Fruit fly (Drosophila melanogaster) whole organism, embryonic: ENCODE measurements around the gene drongo.
A peak's percentile ranks its signal among the peaks of the same experiment; 100 is the strongest.

Source experiments
- Antp ChIP-seq: fragments of 200-800 bp; sonication (Bioruptor generic); optimal IDR thresholded peaks from 3 replicates; lab custom pipeline; 2016; ENCODE audit warnings: missing biosample characterization, missing genetic modification characterization
- CG10565 ChIP-seq: fragments of 200-800 bp; sonication (Bioruptor generic); optimal IDR thresholded peaks from 3 replicates; lab custom pipeline; 2016; ENCODE audit warnings: missing biosample characterization, mild to moderate bottlenecking, missing genetic modification characterization
- CG11398 ChIP-seq: fragments of 200-800 bp; sonication (Bioruptor generic); optimal IDR thresholded peaks from 2 replicates; lab custom pipeline; 2016; ENCODE audit warnings: missing biosample characterization, missing genetic modification characterization
- CG11504 ChIP-seq: fragments of 200-800 bp; sonication (Bioruptor generic); optimal IDR thresholded peaks from 3 replicates; lab custom pipeline; 2019; ENCODE audit warnings: missing biosample characterization, mild to moderate bottlenecking, missing genetic modification characterization, moderate library complexity
- CG12071 ChIP-seq: fragments of 200-800 bp; sonication (Bioruptor generic); optimal IDR thresholded peaks from 3 replicates; lab custom pipeline; 2018; ENCODE audit warnings: missing biosample characterization, mild to moderate bottlenecking, missing genetic modification characterization
- CG12659 ChIP-seq: fragments of 200-800 bp; sonication (Bioruptor generic); optimal IDR thresholded peaks from 3 replicates; lab custom pipeline; 2017; ENCODE audit warnings: mild to moderate bottlenecking, missing biosample characterization, missing genetic modification reagents, missing genetic modification characterization
- CG12769 ChIP-seq: fragments of 200-800 bp; sonication (Bioruptor generic); optimal IDR thresholded peaks from 2 replicates; lab custom pipeline; 2019; ENCODE audit warnings: missing biosample characterization, mild to moderate bottlenecking, missing genetic modification characterization, moderate library complexity
- CG13424 ChIP-seq: fragments of 200-800 bp; sonication (Bioruptor generic); optimal IDR thresholded peaks from 2 replicates; lab custom pipeline; 2019; ENCODE audit warnings: missing biosample characterization, mild to moderate bottlenecking, missing genetic modification characterization, moderate library complexity
- CG14441 ChIP-seq: fragments of 200-800 bp; sonication (Bioruptor generic); IDR thresholded peaks from 2 replicates; pipeline ENCODE4 v1.3.6; 2022; ENCODE audit warnings: missing biosample characterization, missing genetic modification characterization
- CG1529 ChIP-seq: fragments of 200-800 bp; sonication (Bioruptor generic); optimal IDR thresholded peaks from 3 replicates; lab custom pipeline; 2018; ENCODE audit warnings: missing biosample characterization, missing genetic modification characterization
- CG17328 ChIP-seq: fragments of 200-800 bp; sonication (Bioruptor generic); IDR thresholded peaks from 2 replicates; pipeline ENCODE4 v1.3.6; 2022; ENCODE audit warnings: missing biosample characterization, missing genetic modification characterization
- CG17359 ChIP-seq: fragments of 200-800 bp; sonication (Bioruptor generic); optimal IDR thresholded peaks from 3 replicates; lab custom pipeline; 2018; ENCODE audit warnings: missing biosample characterization, mild to moderate bottlenecking, missing genetic modification characterization, moderate library complexity
- CG3281 ChIP-seq: fragments of 200-800 bp; sonication (Bioruptor generic); optimal IDR thresholded peaks from 3 replicates; lab custom pipeline; 2017; ENCODE audit warnings: missing biosample characterization, mild to moderate bottlenecking, missing genetic modification characterization
- CG4360 ChIP-seq: fragments of 200-800 bp; sonication (Bioruptor generic); IDR thresholded peaks from 2 replicates; pipeline ENCODE4 v1.3.6; 2022; ENCODE audit warnings: missing biosample characterization, missing genetic modification characterization
- CG7372 ChIP-seq: fragments of 200-800 bp; sonication (Bioruptor generic); IDR thresholded peaks from 2 replicates; pipeline ENCODE4 v1.3.6; 2022; ENCODE audit warnings: missing biosample characterization, missing genetic modification characterization
- CG7839 ChIP-seq: fragments of 200-800 bp; sonication (Bioruptor generic); optimal IDR thresholded peaks from 3 replicates; lab custom pipeline; 2018; ENCODE audit warnings: missing biosample characterization, mild to moderate bottlenecking, missing genetic modification characterization, moderate library complexity
- CG7963 ChIP-seq: fragments of 200-800 bp; sonication (Bioruptor generic); IDR thresholded peaks from 3 replicates; pipeline ENCODE4 v1.3.6; 2022; ENCODE audit warnings: missing biosample characterization, missing genetic modification characterization; ENCODE audit not compliant: partially characterized antibody
- CG8290 ChIP-seq, 3 experiments: fragments of 200-800 bp; sonication (Bioruptor generic); optimal IDR thresholded peaks; 2 replicates each; lab custom pipeline; 2016 to 2019; ENCODE audit warnings: missing biosample characterization in 3 of 3, missing genetic modification characterization in 3 of 3, mild to moderate bottlenecking in 2 of 3, moderate library complexity in 1 of 3
- CG9932 ChIP-seq: fragments of 200-800 bp; sonication (Bioruptor generic); IDR thresholded peaks from 2 replicates; pipeline ENCODE4 v1.3.6; 2022; ENCODE audit warnings: missing biosample characterization, missing genetic modification characterization
- Dbx ChIP-seq: fragments of 200-800 bp; sonication (Bioruptor generic); IDR thresholded peaks from 3 replicates; pipeline ENCODE4 v1.3.6; 2022; ENCODE audit warnings: missing biosample characterization, missing genetic modification characterization
- Hmr ChIP-seq: fragments of 200-800 bp; sonication (Bioruptor generic); optimal IDR thresholded peaks from 3 replicates; lab custom pipeline; 2017; ENCODE audit warnings: mild to moderate bottlenecking, missing biosample characterization, missing genetic modification reagents, missing genetic modification characterization
- Kr ChIP-seq: fragments of 200-800 bp; sonication (Bioruptor generic); optimal IDR thresholded peaks from 2 replicates; lab custom pipeline; 2017; ENCODE audit warnings: missing biosample characterization, mild to moderate bottlenecking, missing genetic modification characterization
- Lim3 ChIP-seq: fragments of 200-800 bp; sonication (Bioruptor generic); IDR thresholded peaks from 2 replicates; pipeline ENCODE4 v1.3.6; 2022; ENCODE audit warnings: missing biosample characterization, missing genetic modification characterization
- Med ChIP-seq: fragments of 200-800 bp; sonication (Bioruptor generic); peaks from one replicate; lab custom pipeline; 2016; ENCODE audit warnings: missing biosample characterization, missing genetic modification characterization, mild to moderate bottlenecking, inconsistent platforms, moderate library complexity
- Meics ChIP-seq: fragments of 200-800 bp; sonication (Bioruptor generic); optimal IDR thresholded peaks from 2 replicates; lab custom pipeline; 2017; ENCODE audit warnings: missing biosample characterization, mild to moderate bottlenecking, missing genetic modification characterization
- NfI ChIP-seq: fragments of 200-800 bp; sonication (Bioruptor generic); optimal IDR thresholded peaks from 3 replicates; lab custom pipeline; 2018; ENCODE audit warnings: missing biosample characterization, mild to moderate bottlenecking, missing genetic modification characterization, moderate library complexity
- Oli ChIP-seq: fragments of 200-800 bp; sonication (Bioruptor generic); optimal IDR thresholded peaks from 2 replicates; lab custom pipeline; 2018; ENCODE audit warnings: missing biosample characterization, mild to moderate bottlenecking, missing genetic modification characterization, moderate library complexity
- Rfx ChIP-seq: fragments of 200-800 bp; sonication (Bioruptor generic); IDR thresholded peaks from 2 replicates; pipeline ENCODE4 v1.3.6; 2022; ENCODE audit warnings: missing biosample characterization, missing genetic modification characterization
- Taf1 ChIP-seq: fragments of 200-800 bp; sonication (Bioruptor generic); IDR thresholded peaks from 2 replicates; pipeline ENCODE4 v1.3.6; 2022; ENCODE audit warnings: missing biosample characterization, missing genetic modification characterization
- Xbp1 ChIP-seq: fragments of 200-800 bp; sonication (Bioruptor generic); optimal IDR thresholded peaks from 3 replicates; lab custom pipeline; 2016; ENCODE audit warnings: missing biosample characterization, mild to moderate bottlenecking, missing genetic modification characterization
- Xrp1 ChIP-seq: fragments of 200-800 bp; sonication (Bioruptor generic); IDR thresholded peaks from 2 replicates; pipeline ENCODE4 v1.3.6; 2022; ENCODE audit warnings: missing biosample characterization, missing genetic modification characterization
- bsh ChIP-seq, 2 experiments: fragments of 200-800 bp; sonication (Bioruptor generic); optimal IDR thresholded peaks; 2 replicates each; lab custom pipeline; 2017 to 2018; ENCODE audit warnings: mild to moderate bottlenecking in 2 of 2, missing biosample characterization in 2 of 2, missing genetic modification characterization in 2 of 2, moderate library complexity in 1 of 2
- caup ChIP-seq: fragments of 200-800 bp; sonication (Bioruptor generic); optimal IDR thresholded peaks from 3 replicates; lab custom pipeline; 2017; ENCODE audit warnings: missing biosample characterization, mild to moderate bottlenecking, missing genetic modification characterization, moderate library complexity; ENCODE audit not compliant: severe bottlenecking
- ci ChIP-seq: fragments of 200-800 bp; sonication (Bioruptor generic); IDR thresholded peaks from 3 replicates; pipeline ENCODE4 v1.3.6; 2022; ENCODE audit warnings: missing biosample characterization, missing genetic modification characterization
- cwo ChIP-seq: fragments of 200-800 bp; sonication (Bioruptor generic); optimal IDR thresholded peaks from 3 replicates; lab custom pipeline; 2017; ENCODE audit warnings: missing biosample characterization, missing genetic modification characterization, mild to moderate bottlenecking, moderate library complexity, missing genetic modification reagents
- dmrt99B ChIP-seq: fragments of 200-800 bp; sonication (Bioruptor generic); optimal IDR thresholded peaks from 2 replicates; lab custom pipeline; 2018; ENCODE audit warnings: missing biosample characterization, mild to moderate bottlenecking, missing genetic modification characterization, moderate library complexity
- ems ChIP-seq: fragments of 200-800 bp; sonication (Bioruptor generic); optimal IDR thresholded peaks from 3 replicates; lab custom pipeline; 2016; ENCODE audit warnings: missing biosample characterization, missing genetic modification characterization
- fd96Cb ChIP-seq: fragments of 200-800 bp; sonication (Bioruptor generic); optimal IDR thresholded peaks from 2 replicates; lab custom pipeline; 2018; ENCODE audit warnings: missing biosample characterization, mild to moderate bottlenecking, missing genetic modification characterization, moderate library complexity
- jumu ChIP-seq: fragments of 200-800 bp; sonication (Bioruptor generic); optimal IDR thresholded peaks from 3 replicates; lab custom pipeline; 2016; ENCODE audit warnings: missing biosample characterization, missing genetic modification characterization
- org-1 ChIP-seq: fragments of 200-800 bp; sonication (Bioruptor generic); optimal IDR thresholded peaks from 2 replicates; lab custom pipeline; 2017; ENCODE audit warnings: missing biosample characterization, missing genetic modification characterization
- pan ChIP-seq, 4 experiments: fragments of >200 bp in 3 of 4; fragments of 200-800 bp in 1 of 4; sonication (Bioruptor generic) in 1 of 4; optimal IDR thresholded peaks in 3 of 4; IDR thresholded peaks in 1 of 4; 2 replicates each; pipeline versions ENCODE4 v1.3.6 to Lab custom; 2017 to 2022; ENCODE audit warnings: missing biosample characterization in 2 of 4, missing genetic modification characterization in 2 of 4, mixed read lengths in 1 of 4
- phol ChIP-seq: fragments of 200-800 bp; sonication (Bioruptor generic); optimal IDR thresholded peaks from 3 replicates; lab custom pipeline; 2018; ENCODE audit warnings: missing biosample characterization, mild to moderate bottlenecking, missing genetic modification characterization, moderate library complexity
- prd ChIP-seq, 3 experiments: fragments of >200 bp in 2 of 3; fragments of 200-800 bp in 1 of 3; sonication (Bioruptor generic) in 1 of 3; optimal IDR thresholded peaks in 2 of 3; IDR thresholded peaks in 1 of 3; 2 replicates in 2 of 3; 3 replicates in 1 of 3; pipeline versions ENCODE4 v1.3.6 to Lab custom; 2017 to 2022; ENCODE audit warnings: missing biosample characterization in 1 of 3, missing genetic modification characterization in 1 of 3
- sens ChIP-seq: fragments of 200-800 bp; sonication (Bioruptor generic); peaks from one replicate; lab custom pipeline; 2016; ENCODE audit warnings: missing biosample characterization, missing genetic modification characterization
- tgo ChIP-seq: fragments of 200-800 bp; sonication (Bioruptor generic); IDR thresholded peaks from 3 replicates; pipeline ENCODE4 v1.3.6; 2022; ENCODE audit warnings: missing biosample characterization, missing genetic modification characterization
- tin ChIP-seq: fragments of 200-800 bp; sonication (Bioruptor generic); optimal IDR thresholded peaks from 3 replicates; lab custom pipeline; 2016; ENCODE audit warnings: missing biosample characterization, missing genetic modification characterization
- zfh1 ChIP-seq: fragments of 200-800 bp; sonication (Bioruptor generic); IDR thresholded peaks from 3 replicates; pipeline ENCODE4 v1.3.6; 2022; ENCODE audit warnings: missing biosample characterization, missing genetic modification characterization
- zfh2 ChIP-seq: fragments of 200-800 bp; sonication (Bioruptor generic); optimal IDR thresholded peaks from 2 replicates; lab custom pipeline; 2016; ENCODE audit warnings: missing biosample characterization, missing genetic modification characterization

Gene drongo

DNA sequence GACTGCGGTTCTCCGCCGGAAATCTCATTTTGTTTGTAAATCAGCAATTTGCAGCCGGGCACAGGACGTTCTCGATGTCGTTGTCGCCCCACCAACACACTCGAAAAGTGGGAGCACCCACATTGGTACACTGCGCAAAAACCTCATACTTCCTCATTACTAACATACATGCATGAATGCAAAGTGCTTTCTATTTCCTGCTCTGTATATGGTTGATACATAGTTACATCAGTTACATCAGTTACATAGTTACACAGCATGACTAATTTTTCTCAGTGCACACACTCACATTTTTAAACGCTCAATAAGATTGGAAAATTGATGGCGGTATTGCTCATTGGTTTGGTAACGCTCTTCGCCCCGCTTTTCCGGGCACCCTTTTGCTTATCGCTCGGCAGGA is 46.3 kb upstream of the drongo start:
- TF ChIP-seq ci (GFP tag; lab: Robert Waterston, UW) (0 out of 3 replicates have a peak, but pooled peaks have one; percentile 43), CG10565 (no peak), Dbx (GFP tag; lab: Robert Waterston, UW) (0 out of 3 replicates have a peak, but pooled peaks have one; percentile 43), CG12769 (tag; lab: Kevin White, UChicago) (peak; percentile 51), zfh1 (GFP tag; lab: Robert Waterston, UW) (peak; percentile 30; the same call in 1 of the 3 replicates), sens (GFP tag; lab: Kevin White, UChicago) (peak; percentile 62), Lim3 (GFP tag; lab: Robert Waterston, UW) (no peak), CG12071 (GFP tag; lab: Kevin White, UChicago) (peak; percentile 24), CG11504 (tag; lab: Kevin White, UChicago) (peak; percentile 44), zfh2 (peak; percentile 16), org-1 (peak; percentile 3), CG7372 (GFP tag; lab: Robert Waterston, UW) (no peak), Taf1 (GFP tag; lab: Robert Waterston, UW) (peak; percentile 25; the same call in 1 of the 2 replicates), jumu (GFP tag; lab: Kevin White, UChicago) (no peak), CG17328 (0 out of 2 replicates have a peak, but pooled peaks have one; percentile 24), dmrt99B (tag; lab: Kevin White, UChicago) (peak; percentile 23), fd96Cb (tag; lab: Kevin White, UChicago) (peak; percentile 14), CG14441 (0 out of 2 replicates have a peak, but pooled peaks have one; percentile 17), CG4360 (GFP tag; lab: Robert Waterston, UW) (no peak), pan (optimal IDR thresholded peaks at IDR 0.05; lab: Kevin White, UChicago) (no peak), pan (GFP tag; optimal IDR thresholded peaks at IDR 0.05 in 1 of 2, IDR thresholded peaks at IDR 0.05 in 1 of 2) (peak in 1 of 2 experiments; percentile 65), CG3281 (peak; percentile 16), tin (peak; percentile 13), CG13424 (tag; lab: Kevin White, UChicago) (peak; percentile 15), Rfx (GFP tag; lab: Robert Waterston, UW) (peak; percentile 37; the same call in 1 of the 2 replicates), CG7963 (GFP tag; lab: Robert Waterston, UW) (no peak), CG11398 (no peak), prd (optimal IDR thresholded peaks at IDR 0.05; lab: Kevin White, UChicago) (no peak), prd (GFP tag; IDR thresholded peaks at IDR 0.05; lab: Robert Waterston, UW) (peak; percentile 58), CG9932 (peak; percentile 28; the same call in 1 of the 2 replicates), caup (peak; percentile 6), bsh (GFP tag; optimal IDR thresholded peaks at IDR 0.05; lab: Kevin White, UChicago) (peak in 1 of 2 experiments; percentile 29), Antp (GFP tag; lab: Kevin White, UChicago) (peak; percentile 9), Hmr (GFP tag; lab: Kevin White, UChicago) (peak; percentile 15), Med (GFP tag; lab: Kevin White, UChicago) (peak; percentile 76), CG17359 (peak; percentile 2), NfI (GFP tag; lab: Kevin White, UChicago) (peak; percentile 1), CG7839 (tag; lab: Kevin White, UChicago) (peak; percentile 32), CG8290 (GFP tag; optimal IDR thresholded peaks at IDR 0.05; lab: Kevin White, UChicago) (no peak), CG8290 (tag; optimal IDR thresholded peaks at IDR 0.05; lab: Kevin White, UChicago) (peak in 1 of 2 experiments; percentile 68), CG12659 (peak; percentile 19), Oli (tag; lab: Kevin White, UChicago) (peak; percentile 13), phol (tag; lab: Kevin White, UChicago) (peak; percentile 11), Xbp1 (GFP tag; lab: Kevin White, UChicago) (peak; percentile 3), cwo (GFP tag; lab: Kevin White, UChicago) (peak; percentile 3), CG1529 (no peak), tgo (peak; percentile 26; the same call in 1 of the 3 replicates), Meics (GFP tag; lab: Kevin White, UChicago) (peak; percentile 32), Xrp1 (GFP tag; lab: Robert Waterston, UW) (0 out of 2 replicates have a peak, but pooled peaks have one; percentile 15), Kr (no peak), ems (peak; percentile 37)
